Worm (Caenorhabditis elegans): Measurements from ENCODE around the gene gly-20.
A peak's percentile ranks its signal among the peaks of the same experiment; 100 is the strongest.

The gly-20 gene

ce11 chrV:11239187-11239725 lies 43.1 kb upstream of the gly-20 start, which contains the start of the genes dvc-1 and ima-1 (continued):
- TF ChIP-seq die-1 (tag; optimal IDR thresholded peaks at IDR 0.05): peak; percentile 72
- no peak for TF ChIP-seq sptf-2 (GFP tag; optimal IDR thresholded peaks at IDR 0.05)
- TF ChIP-seq nhr-80 (tag; optimal IDR thresholded peaks at IDR 0.05): peak; percentile 45
- TF ChIP-seq madf-3 (GFP tag; IDR thresholded peaks at IDR 0.05): peak; percentile 92
- 0 out of 2 replicates have a peak, but pooled peaks have one; percentile 41 for TF ChIP-seq ceh-40 (GFP tag; IDR thresholded peaks at IDR 0.05)
- no peak for TF ChIP-seq tbx-9 (tag; optimal IDR thresholded peaks at IDR 0.05; ENCODE audit: borderline replicate concordance)
- TF ChIP-seq Y56A3A.18 (GFP tag; IDR thresholded peaks at IDR 0.05): no peak
- TF ChIP-seq hmg-1.2 (GFP tag; IDR thresholded peaks at IDR 0.05): peak; percentile 70; the same call in 1 of the 2 replicates
- TF ChIP-seq ZK185.1 (tag; optimal IDR thresholded peaks at IDR 0.05; ENCODE audit: poor library complexity, severe bottlenecking): no peak
- TF ChIP-seq ceh-91 (GFP tag; IDR thresholded peaks at IDR 0.05): peak; percentile 94
- no peak for TF ChIP-seq chd-7 (tag; optimal IDR thresholded peaks at IDR 0.05)
- no peak for TF ChIP-seq nhr-120 (GFP tag; IDR thresholded peaks at IDR 0.05)
- no peak for TF ChIP-seq nfya-1 (tag; optimal IDR thresholded peaks at IDR 0.05; ENCODE audit: borderline replicate concordance, insufficient read depth)
- no peak for TF ChIP-seq sdz-38 (tag; optimal IDR thresholded peaks at IDR 0.05)
- TF ChIP-seq nhr-27 (tag; optimal IDR thresholded peaks at IDR 0.05): no peak
- TF ChIP-seq F39B2.1 (GFP tag; IDR thresholded peaks at IDR 0.05): peak; percentile 67; the same call in 1 of the 2 replicates
- TF ChIP-seq mel-28 (tag; optimal IDR thresholded peaks at IDR 0.05; ENCODE audit: borderline replicate concordance): no peak
- TF ChIP-seq ets-4 (GFP tag; optimal IDR thresholded peaks at IDR 0.05): no peak
- no peak for TF ChIP-seq T07F8.4 (tag; optimal IDR thresholded peaks at IDR 0.05)
- TF ChIP-seq madf-6 (GFP tag; IDR thresholded peaks at IDR 0.05): peak; percentile 98
- TF ChIP-seq ama-1 (optimal IDR thresholded peaks at IDR 0.05): no peak
- no peak for TF ChIP-seq ama-1 (GFP tag; optimal IDR thresholded peaks at IDR 0.05)
- TF ChIP-seq zim-3 (tag; optimal IDR thresholded peaks at IDR 0.05): no peak
- no peak for TF ChIP-seq F23B12.7 (tag; optimal IDR thresholded peaks at IDR 0.05; ENCODE audit: insufficient read depth)
- TF ChIP-seq ceh-100 (GFP tag; IDR thresholded peaks at IDR 0.05): peak; percentile 86
- no peak for TF ChIP-seq F57A8.1 (GFP tag; optimal IDR thresholded peaks at IDR 0.05)
- no peak for TF ChIP-seq ztf-6 (GFP tag; IDR thresholded peaks at IDR 0.05)
- 0 out of 2 replicates have a peak, but pooled peaks have one; percentile 23 for TF ChIP-seq let-526 (GFP tag; IDR thresholded peaks at IDR 0.05)
- TF ChIP-seq dpl-1 (GFP tag; optimal IDR thresholded peaks at IDR 0.05): peak; percentile 88
- TF ChIP-seq egrh-3 (GFP tag; IDR thresholded peaks at IDR 0.05): peak; percentile 48; the same call in 1 of the 2 replicates
- TF ChIP-seq sea-2 (GFP tag; IDR thresholded peaks at IDR 0.05): no peak
- TF ChIP-seq snpc-3.4 (tag; optimal IDR thresholded peaks at IDR 0.05): peak; percentile 76
- no peak for TF ChIP-seq atf-7 (tag; optimal IDR thresholded peaks at IDR 0.05)
- peak; percentile 55; the same call in 1 of the 2 replicates for TF ChIP-seq Y79H2A.3 (GFP tag; conservative IDR thresholded peaks at IDR 0.05)
- no peak for TF ChIP-seq dpff-1 (tag; optimal IDR thresholded peaks at IDR 0.05)
- TF ChIP-seq hlh-12 (tag; optimal IDR thresholded peaks at IDR 0.05): no peak
- no peak for TF ChIP-seq F10E7.11 (tag; optimal IDR thresholded peaks at IDR 0.05)
- TF ChIP-seq Y53G8AR.9 (GFP tag; conservative IDR thresholded peaks at IDR 0.05): peak; percentile 60
- TF ChIP-seq tlf-1 (GFP tag; optimal IDR thresholded peaks at IDR 0.05): peak; percentile 89
- peak; percentile 90 for TF ChIP-seq unc-130 (GFP tag; optimal IDR thresholded peaks at IDR 0.05)
- no peak for TF ChIP-seq cebp-1 (GFP tag; IDR thresholded peaks at IDR 0.05)
- no peak for TF ChIP-seq cebp-1 (tag; optimal IDR thresholded peaks at IDR 0.05)
- TF ChIP-seq ztf-18 (tag; optimal IDR thresholded peaks at IDR 0.05): peak; percentile 67
- no peak for TF ChIP-seq lag-1 (GFP tag; IDR thresholded peaks at IDR 0.05)
- 0 out of 2 replicates have a peak, but pooled peaks have one; percentile 49 for TF ChIP-seq F37B4.10 (GFP tag; IDR thresholded peaks at IDR 0.05)
- TF ChIP-seq efl-1 (GFP tag; optimal IDR thresholded peaks at IDR 0.05): peak; percentile 99
- TF ChIP-seq F49E8.2 (tag; optimal IDR thresholded peaks at IDR 0.05; ENCODE audit: insufficient read depth): peak; percentile 66
